Worm (Caenorhabditis elegans) whole organism, young adult: ENCODE results near the gene scc-1.

Source experiments
- B0261.1 ChIP-seq: sonication (generic microtip); optimal IDR thresholded peaks from 2 replicates; lab custom pipeline; 2016; ENCODE audit warnings: mild to moderate bottlenecking, missing genetic modification characterization, moderate library complexity, missing compliant biosample characterization
- D2030.7 ChIP-seq: fragments of 200-800 bp; sonication (Bioruptor generic); IDR thresholded peaks from 2 replicates; pipeline ENCODE4 v1.3.6; 2022; ENCODE audit warnings: missing genetic modification reagents, missing genetic modification characterization, missing compliant biosample characterization
- F22D6.2 ChIP-seq: sonication (generic microtip); optimal IDR thresholded peaks from 2 replicates; lab custom pipeline; 2016; ENCODE audit warnings: mild to moderate bottlenecking, missing genetic modification characterization, missing compliant biosample characterization
- F33H1.4 ChIP-seq: fragments of 200-800 bp; sonication (Bioruptor generic); IDR thresholded peaks from 2 replicates; pipeline ENCODE4 v1.3.6; 2022; ENCODE audit warnings: missing genetic modification reagents, missing genetic modification characterization, missing compliant biosample characterization
- F49E8.2 ChIP-seq: sonication (generic microtip); optimal IDR thresholded peaks from 3 replicates; lab custom pipeline; 2017; ENCODE audit warnings: missing genetic modification characterization, mild to moderate bottlenecking, missing compliant biosample characterization, antibody characterized with exemption, moderate library complexity; ENCODE audit not compliant: insufficient read depth
- F55B11.4 ChIP-seq: sonication (generic microtip); optimal IDR thresholded peaks from 2 replicates; lab custom pipeline; 2016; ENCODE audit warnings: missing compliant biosample characterization, missing genetic modification characterization, borderline replicate concordance; ENCODE audit not compliant: insufficient read depth
- K12H6.12 ChIP-seq: fragments of 200-800 bp; sonication (Bioruptor generic); optimal IDR thresholded peaks from 2 replicates; lab custom pipeline; 2018; ENCODE audit warnings: mild to moderate bottlenecking, missing genetic modification characterization, missing compliant biosample characterization
- T07F8.4 ChIP-seq: sonication (generic microtip); optimal IDR thresholded peaks from 2 replicates; lab custom pipeline; 2016; ENCODE audit warnings: mild to moderate bottlenecking, missing genetic modification characterization, moderate library complexity, missing compliant biosample characterization
- T26A5.8 ChIP-seq: sonication (generic microtip); optimal IDR thresholded peaks from 2 replicates; lab custom pipeline; 2016; ENCODE audit warnings: missing genetic modification characterization, missing compliant biosample characterization
- Y53G8AR.9 ChIP-seq: fragments of 200-800 bp; sonication (Bioruptor generic); conservative IDR thresholded peaks from 2 replicates; pipeline ENCODE4 v1.3.6; 2022; ENCODE audit warnings: missing genetic modification reagents, missing genetic modification characterization, missing compliant biosample characterization
- Y56A3A.18 ChIP-seq: fragments of 200-800 bp; sonication (Bioruptor generic); IDR thresholded peaks from 2 replicates; pipeline ENCODE4 v1.3.6; 2022; ENCODE audit warnings: missing genetic modification reagents, missing genetic modification characterization, missing compliant biosample characterization
- Y67H2A.10 ChIP-seq: fragments of 200-800 bp; sonication (Bioruptor generic); conservative IDR thresholded peaks from 2 replicates; pipeline ENCODE4 v1.3.6; 2022; ENCODE audit warnings: missing genetic modification reagents, missing genetic modification characterization, missing compliant biosample characterization
- akir-1 ChIP-seq: fragments of 200-800 bp; sonication (Bioruptor generic); optimal IDR thresholded peaks from 2 replicates; lab custom pipeline; 2018; ENCODE audit warnings: mild to moderate bottlenecking, missing genetic modification characterization, moderate library complexity, missing compliant biosample characterization
- attf-3 ChIP-seq: fragments of 200-800 bp; sonication (Bioruptor generic); conservative IDR thresholded peaks from 2 replicates; pipeline ENCODE4 v1.3.6; 2022; ENCODE audit warnings: missing genetic modification reagents, missing genetic modification characterization, missing compliant biosample characterization
- cebp-1 ChIP-seq, 2 experiments: fragments of 200-800 bp in 1 of 2; sonication (Bioruptor generic) in 1 of 2; sonication (generic microtip) in 1 of 2; IDR thresholded peaks in 1 of 2; optimal IDR thresholded peaks in 1 of 2; 2 replicates each; pipeline versions ENCODE4 v1.3.6 to Lab custom; 2017 to 2022; ENCODE audit warnings: missing compliant biosample characterization in 2 of 2, missing genetic modification characterization in 2 of 2, mild to moderate bottlenecking in 1 of 2, missing genetic modification reagents in 1 of 2, moderate library complexity in 1 of 2
- ceh-79 ChIP-seq: sonication (generic microtip); optimal IDR thresholded peaks from 2 replicates; lab custom pipeline; 2017; ENCODE audit warnings: mild to moderate bottlenecking, missing genetic modification characterization, missing compliant biosample characterization
- chd-7 ChIP-seq: sonication (generic microtip); optimal IDR thresholded peaks from 2 replicates; lab custom pipeline; 2016; ENCODE audit warnings: mild to moderate bottlenecking, missing genetic modification characterization, moderate library complexity, missing compliant biosample characterization
- die-1 ChIP-seq: sonication (generic microtip); optimal IDR thresholded peaks from 2 replicates; lab custom pipeline; 2016; ENCODE audit warnings: missing genotype, mild to moderate bottlenecking, missing genetic modification characterization, missing compliant biosample characterization
- dpl-1 ChIP-seq: fragments of 150-350 bp; optimal IDR thresholded peaks from 2 replicates; lab custom pipeline; 2014; ENCODE audit warnings: missing biosample characterization, missing genetic modification reagents, missing genetic modification characterization
- efl-1 ChIP-seq: fragments of 150-350 bp; optimal IDR thresholded peaks from 2 replicates; lab custom pipeline; 2014; ENCODE audit warnings: missing biosample characterization, missing genetic modification reagents, missing genetic modification characterization
- egl-44 ChIP-seq: fragments of 200-800 bp; sonication (Bioruptor generic); IDR thresholded peaks from 2 replicates; pipeline ENCODE4 v1.3.6; 2022; ENCODE audit warnings: missing genetic modification reagents, missing genetic modification characterization, missing compliant biosample characterization
- egrh-3 ChIP-seq: fragments of 200-800 bp; sonication (Bioruptor generic); IDR thresholded peaks from 2 replicates; pipeline ENCODE4 v1.3.6; 2022; ENCODE audit warnings: missing genetic modification reagents, missing genetic modification characterization, missing compliant biosample characterization
- ekl-4 ChIP-seq: fragments of 200-800 bp; sonication (Bioruptor generic); IDR thresholded peaks from 2 replicates; pipeline ENCODE4 v1.3.6; 2022; ENCODE audit warnings: missing genetic modification reagents, missing genetic modification characterization, missing compliant biosample characterization
- him-1 ChIP-seq: sonication (generic microtip); optimal IDR thresholded peaks from 2 replicates; lab custom pipeline; 2016; ENCODE audit warnings: missing genotype, missing genetic modification reagents, missing genetic modification characterization, missing compliant biosample characterization
- hlh-12 ChIP-seq: sonication (generic microtip); optimal IDR thresholded peaks from 2 replicates; lab custom pipeline; 2016; ENCODE audit warnings: missing genetic modification characterization, missing compliant biosample characterization
- hlh-26 ChIP-seq: fragments of 200-800 bp; sonication (Bioruptor generic); conservative IDR thresholded peaks from 2 replicates; pipeline ENCODE4 v1.3.6; 2022; ENCODE audit warnings: missing genetic modification reagents, missing genetic modification characterization, missing compliant biosample characterization
- hmg-1.2 ChIP-seq: fragments of 200-800 bp; sonication (Bioruptor generic); IDR thresholded peaks from 2 replicates; pipeline ENCODE4 v1.3.6; 2022; ENCODE audit warnings: missing genetic modification reagents, missing genetic modification characterization, missing compliant biosample characterization
- hsf-1 ChIP-seq: fragments of 200-800 bp; sonication (Bioruptor generic); IDR thresholded peaks from 2 replicates; pipeline ENCODE4 v1.3.6; 2022; ENCODE audit warnings: missing genetic modification reagents, missing genetic modification characterization, missing compliant biosample characterization
- lin-40 ChIP-seq: sonication (generic microtip); optimal IDR thresholded peaks from 2 replicates; lab custom pipeline; 2016; ENCODE audit warnings: missing genetic modification characterization, mild to moderate bottlenecking, missing compliant biosample characterization, missing genotype, missing genetic modification reagents
- madf-10 ChIP-seq: sonication (generic microtip); optimal IDR thresholded peaks from 2 replicates; lab custom pipeline; 2016; ENCODE audit warnings: mild to moderate bottlenecking, missing genetic modification characterization, missing compliant biosample characterization
- nfyb-1 ChIP-seq: fragments of 200-800 bp; sonication (Bioruptor generic); IDR thresholded peaks from 2 replicates; pipeline ENCODE4 v1.3.6; 2022; ENCODE audit warnings: missing genetic modification reagents, missing genetic modification characterization, missing compliant biosample characterization
- nhr-120 ChIP-seq: fragments of 200-800 bp; sonication (Bioruptor generic); IDR thresholded peaks from 2 replicates; pipeline ENCODE4 v1.3.6; 2022; ENCODE audit warnings: missing genetic modification characterization, missing compliant biosample characterization
- nhr-80 ChIP-seq: sonication (generic microtip); optimal IDR thresholded peaks from 2 replicates; lab custom pipeline; 2016; ENCODE audit warnings: missing genetic modification characterization, missing compliant biosample characterization
- pha-4 ChIP-seq: fragments of 150-350 bp; sonication (generic microtip); optimal IDR thresholded peaks from 2 replicates; lab custom pipeline; 2014; ENCODE audit warnings: missing biosample characterization, missing genetic modification reagents, missing genetic modification characterization
- sdz-38 ChIP-seq: sonication (generic microtip); optimal IDR thresholded peaks from 2 replicates; lab custom pipeline; 2016; ENCODE audit warnings: missing genotype, missing genetic modification characterization, missing compliant biosample characterization
- sea-2 ChIP-seq: fragments of 200-800 bp; sonication (Bioruptor generic); IDR thresholded peaks from 2 replicates; pipeline ENCODE4 v1.3.6; 2022; ENCODE audit warnings: missing genetic modification characterization, missing compliant biosample characterization
- snpc-1.1 ChIP-seq: sonication (generic microtip); optimal IDR thresholded peaks from 2 replicates; lab custom pipeline; 2017; ENCODE audit warnings: missing genetic modification characterization, mild to moderate bottlenecking, missing compliant biosample characterization, antibody characterized with exemption, moderate library complexity, missing genotype, missing genetic modification reagents; ENCODE audit not compliant: insufficient read depth
- snpc-3.4 ChIP-seq: sonication (generic microtip); optimal IDR thresholded peaks from 2 replicates; lab custom pipeline; 2017; ENCODE audit warnings: missing genetic modification characterization, mild to moderate bottlenecking, missing compliant biosample characterization, antibody characterized with exemption, moderate library complexity, missing genotype, missing genetic modification reagents
- sptf-2 ChIP-seq: fragments of 200-800 bp; sonication (Bioruptor generic); optimal IDR thresholded peaks from 2 replicates; lab custom pipeline; 2018; ENCODE audit warnings: mild to moderate bottlenecking, missing genetic modification characterization, missing compliant biosample characterization
- tbp1 ChIP-seq: fragments of 200-800 bp; sonication (Bioruptor generic); optimal IDR thresholded peaks from 2 replicates; lab custom pipeline; 2018; ENCODE audit warnings: mild to moderate bottlenecking, missing genetic modification characterization, missing compliant biosample characterization
- tbx-9 ChIP-seq: sonication (generic microtip); optimal IDR thresholded peaks from 2 replicates; lab custom pipeline; 2016; ENCODE audit warnings: borderline replicate concordance, missing genetic modification characterization, inconsistent platforms, missing compliant biosample characterization
- zim-3 ChIP-seq: sonication (generic microtip); optimal IDR thresholded peaks from 2 replicates; lab custom pipeline; 2017; ENCODE audit warnings: mild to moderate bottlenecking, missing genetic modification characterization, moderate library complexity, missing compliant biosample characterization
- ztf-18 ChIP-seq: sonication (generic microtip); optimal IDR thresholded peaks from 2 replicates; lab custom pipeline; 2016; ENCODE audit warnings: missing genotype, mild to moderate bottlenecking, missing genetic modification characterization, missing compliant biosample characterization
- ztf-25 ChIP-seq: fragments of 200-800 bp; sonication (Bioruptor generic); IDR thresholded peaks from 2 replicates; pipeline ENCODE4 v1.3.6; 2022; ENCODE audit warnings: missing genetic modification reagents, missing genetic modification characterization, missing compliant biosample characterization
- ztf-28 ChIP-seq: fragments of 200-800 bp; sonication (Bioruptor generic); IDR thresholded peaks from 2 replicates; pipeline ENCODE4 v1.3.6; 2022; ENCODE audit warnings: missing genetic modification reagents, missing genetic modification characterization, missing compliant biosample characterization
- ztf-3 ChIP-seq: fragments of 200-800 bp; sonication (Bioruptor generic); optimal IDR thresholded peaks from 2 replicates; lab custom pipeline; 2018; ENCODE audit warnings: mild to moderate bottlenecking, missing genetic modification characterization, missing compliant biosample characterization
- ztf-6 ChIP-seq: fragments of 200-800 bp; sonication (Bioruptor generic); IDR thresholded peaks from 2 replicates; pipeline ENCODE4 v1.3.6; 2022; ENCODE audit warnings: missing genetic modification reagents, missing genetic modification characterization, missing compliant biosample characterization

scc-1 gene

DNA sequence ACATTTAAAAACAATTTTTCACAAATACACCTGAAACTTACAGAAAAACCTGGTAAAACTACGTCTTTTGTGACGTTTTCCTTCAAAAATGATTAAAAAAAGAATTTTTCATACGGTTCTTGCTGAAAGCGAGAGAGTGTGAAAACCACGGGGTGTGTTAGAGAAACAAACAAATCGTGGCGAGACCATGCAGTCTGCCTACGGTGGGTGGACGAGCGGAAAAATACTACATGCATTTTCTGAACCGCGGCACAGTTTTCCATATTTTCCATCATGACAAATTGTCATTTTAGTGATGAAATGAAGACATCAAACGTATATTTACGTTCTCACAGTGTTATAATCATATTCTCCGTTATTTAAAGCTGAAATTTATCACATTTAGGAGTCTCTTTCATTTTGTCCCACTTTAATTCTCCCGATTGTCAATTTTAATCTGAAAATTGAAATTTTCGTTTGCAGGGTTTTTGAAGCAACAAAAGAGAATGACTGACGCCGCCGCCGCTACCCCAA lies 7.9 kb downstream of the scc-1 start, which contains the start of the genes F10G7.9 and tsn-1 (continued):
- TF ChIP-seq F33H1.4 (GFP tag; lab: Robert Waterston, UW) (peak; percentile 92), F22D6.2 (tag; lab: Kevin White, UChicago) (no peak), Y53G8AR.9 (GFP tag; lab: Robert Waterston, UW) (no peak), lin-40 (no peak), hlh-12 (no peak), efl-1 (peak; percentile 40), akir-1 (GFP tag; lab: Kevin White, UChicago) (no peak), nhr-80 (tag; lab: Kevin White, UChicago) (peak; percentile 77), pha-4 (tag; lab: Kevin White, UChicago) (no peak), ztf-6 (GFP tag; lab: Robert Waterston, UW) (no peak), D2030.7 (GFP tag; lab: Robert Waterston, UW) (peak; percentile 41; the same call in 1 of the 2 replicates), egl-44 (GFP tag; lab: Robert Waterston, UW) (no peak), ceh-79 (tag; lab: Kevin White, UChicago) (no peak), tbp1 (GFP tag; lab: Kevin White, UChicago) (peak; percentile 30), cebp-1 (GFP tag; IDR thresholded peaks at IDR 0.05; lab: Robert Waterston, UW) (no peak), cebp-1 (tag; optimal IDR thresholded peaks at IDR 0.05; lab: Kevin White, UChicago) (peak; percentile 38), madf-10 (no peak), snpc-3.4 (tag; lab: Kevin White, UChicago) (peak; percentile 74), ekl-4 (GFP tag; lab: Robert Waterston, UW) (no peak)

DNA sequence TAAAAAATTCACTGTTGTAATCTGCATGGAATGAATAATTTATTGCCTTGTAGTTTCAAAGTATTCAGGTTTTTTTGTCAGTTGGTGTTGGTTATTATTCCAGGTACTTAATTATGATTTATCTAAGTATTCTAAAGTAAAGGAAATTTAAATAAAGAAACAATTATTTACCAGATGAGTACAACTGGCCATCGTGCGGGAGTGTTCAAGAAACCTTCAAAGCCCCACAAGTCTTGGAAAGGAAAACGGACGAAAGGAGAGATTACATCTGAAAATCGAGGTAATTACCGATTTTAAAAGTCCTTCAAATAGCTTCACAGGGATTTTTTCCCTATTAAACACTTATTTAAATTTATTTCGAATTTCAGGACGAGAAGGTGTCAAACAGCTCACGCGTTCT lies 11.6 kb downstream of the scc-1 start, which contains the start of gene tag-151:
TSS of gene tag-151 (plus strand) at position 158 of the 400 bp plus-strand sequence.
- TF ChIP-seq ztf-25 (GFP tag; lab: Robert Waterston, UW) (no peak), K12H6.12 (tag; lab: Kevin White, UChicago) (no peak), Y67H2A.10 (GFP tag; lab: Robert Waterston, UW) (no peak), hsf-1 (GFP tag; lab: Robert Waterston, UW) (no peak; the same call in 1 of the 2 replicates), ztf-3 (GFP tag; lab: Kevin White, UChicago) (no peak), nfyb-1 (GFP tag; lab: Robert Waterston, UW) (no peak), F33H1.4 (GFP tag; lab: Robert Waterston, UW) (no peak), nhr-120 (GFP tag; lab: Robert Waterston, UW) (no peak), chd-7 (tag; lab: Kevin White, UChicago) (peak; percentile 49), F55B11.4 (tag; lab: Kevin White, UChicago) (no peak), sea-2 (GFP tag; lab: Robert Waterston, UW) (no peak), him-1 (tag; lab: Kevin White, UChicago) (peak; percentile 5), sdz-38 (tag; lab: Kevin White, UChicago) (no peak), zim-3 (no peak), tbx-9 (no peak), Y56A3A.18 (GFP tag; lab: Robert Waterston, UW) (peak; percentile 73), dpl-1 (no peak), hlh-26 (GFP tag; lab: Robert Waterston, UW) (no peak), die-1 (tag; lab: Kevin White, UChicago) (no peak), ztf-18 (tag; lab: Kevin White, UChicago) (no peak), akir-1 (GFP tag; lab: Kevin White, UChicago) (no peak), lin-40 (peak; percentile 9), B0261.1 (tag; lab: Kevin White, UChicago) (no peak), T26A5.8 (tag; lab: Kevin White, UChicago) (no peak), egrh-3 (GFP tag; lab: Robert Waterston, UW) (no peak), sptf-2 (no peak), ztf-28 (GFP tag; lab: Robert Waterston, UW) (no peak), F49E8.2 (peak; percentile 24), T07F8.4 (tag; lab: Kevin White, UChicago) (no peak), hmg-1.2 (GFP tag; lab: Robert Waterston, UW) (no peak), attf-3 (GFP tag; lab: Robert Waterston, UW) (no peak), snpc-1.1 (tag; lab: Kevin White, UChicago) (no peak)
